Worm (Caenorhabditis elegans) whole organism, early embryonic: Measurements from ENCODE around the gene col-125.

Experiments used
- ama-1 ChIP-seq: fragments of 150-350 bp; optimal IDR thresholded peaks from 2 replicates; lab custom pipeline; 2014
- ceh-13 ChIP-seq: fragments of 200-800 bp; sonication (Bioruptor generic); optimal IDR thresholded peaks from 2 replicates; lab custom pipeline; 2018; ENCODE audit warnings: mild to moderate bottlenecking, missing genetic modification characterization, missing compliant biosample characterization
- ceh-36 ChIP-seq: sonication (generic microtip); optimal IDR thresholded peaks from 2 replicates; lab custom pipeline; 2016; ENCODE audit warnings: missing genetic modification characterization, inconsistent platforms, missing compliant biosample characterization
- ets-7 ChIP-seq: sonication (generic microtip); optimal IDR thresholded peaks from 2 replicates; lab custom pipeline; 2016; ENCODE audit warnings: missing genotype, missing genetic modification characterization, missing compliant biosample characterization
- flt-1 ChIP-seq: fragments of 200-800 bp; sonication (Bioruptor generic); IDR thresholded peaks from 2 replicates; pipeline ENCODE4 v1.3.6; 2022; ENCODE audit warnings: missing genetic modification characterization, missing compliant biosample characterization
- hmbx-1 ChIP-seq: sonication (generic microtip); optimal IDR thresholded peaks from 2 replicates; lab custom pipeline; 2016; ENCODE audit warnings: mild to moderate bottlenecking, missing genetic modification characterization, missing compliant biosample characterization
- hnd-1 ChIP-seq: sonication (generic microtip); optimal IDR thresholded peaks from 2 replicates; lab custom pipeline; 2016; ENCODE audit warnings: missing genetic modification characterization, missing compliant biosample characterization
- pes-1 ChIP-seq: fragments of 200-800 bp; sonication (Bioruptor generic); IDR thresholded peaks from 2 replicates; pipeline ENCODE4 v1.3.6; 2022; ENCODE audit warnings: missing genetic modification reagents, missing genetic modification characterization, missing compliant biosample characterization
- scrt-1 ChIP-seq: fragments of 200-800 bp; sonication (Bioruptor generic); IDR thresholded peaks from 2 replicates; pipeline ENCODE4 v1.3.6; 2022; ENCODE audit warnings: missing genetic modification characterization, missing compliant biosample characterization
- sea-1 ChIP-seq: fragments of 200-800 bp; sonication (Bioruptor generic); conservative IDR thresholded peaks from 2 replicates; pipeline ENCODE4 v1.3.6; 2022; ENCODE audit warnings: missing genetic modification characterization, missing compliant biosample characterization
- tbx-11 ChIP-seq: fragments of 200-800 bp; sonication (Bioruptor generic); IDR thresholded peaks from 2 replicates; pipeline ENCODE4 v1.3.6; 2022; ENCODE audit warnings: missing genetic modification characterization, missing compliant biosample characterization
- tbx-37 ChIP-seq: fragments of 200-800 bp; sonication (Bioruptor generic); conservative IDR thresholded peaks from 2 replicates; pipeline ENCODE4 v1.3.6; 2022; ENCODE audit warnings: missing genetic modification reagents, missing genetic modification characterization, missing compliant biosample characterization
- tra-4 ChIP-seq: sonication (generic microtip); optimal IDR thresholded peaks from 2 replicates; lab custom pipeline; 2017; ENCODE audit warnings: missing genetic modification characterization, missing compliant biosample characterization

- TF ChIP-seq tbx-37 (no peak), flt-1 (GFP tag; lab: Robert Waterston, UW) (no peak), pes-1 (no peak), ama-1 (no peak), tbx-11 (no peak), ets-7 (no peak), scrt-1 (no peak), ceh-36 (no peak), ceh-13 (no peak), sea-1 (GFP tag; lab: Robert Waterston, UW) (no peak), hmbx-1 (no peak), hnd-1 (tag; lab: Kevin White, UChicago) (no peak), tra-4 (tag; lab: Kevin White, UChicago) (no peak)
Observed at ce11 chrIV:11231376-11231775, 6.1 kb downstream of the col-125 start.
